Worm (Caenorhabditis elegans): ENCODE measurements around the gene C08B6.3.

The C08B6.3 gene

DNA sequence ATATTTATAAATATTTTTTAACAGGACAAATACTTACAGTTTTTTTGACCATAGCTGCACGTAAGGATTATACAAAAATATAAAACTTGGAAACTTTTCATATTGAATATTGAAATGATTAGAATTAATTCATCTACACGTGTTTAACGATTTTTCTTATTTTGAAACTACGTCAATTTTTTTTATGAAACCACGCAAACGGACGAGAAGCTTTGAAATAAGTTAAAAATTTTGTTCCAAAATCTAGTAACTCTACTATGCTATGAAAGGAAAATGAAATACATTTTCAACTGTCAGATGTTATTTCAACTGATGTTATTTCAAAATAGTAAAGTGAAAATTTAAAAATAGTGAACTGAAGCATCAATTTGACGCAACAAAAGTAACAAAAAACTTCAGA, 38.3 kb downstream of the C08B6.3 start, which contains the start of gene F57A8.6:
Gene F57A8.6, minus strand, starts transcription at position 101 of the 400 bp plus-strand sequence.
- TF ChIP-seq pax-1 (tag; optimal IDR thresholded peaks at IDR 0.05) = no peak
- no peak for TF ChIP-seq K02D7.2 (tag; optimal IDR thresholded peaks at IDR 0.05)

DNA sequence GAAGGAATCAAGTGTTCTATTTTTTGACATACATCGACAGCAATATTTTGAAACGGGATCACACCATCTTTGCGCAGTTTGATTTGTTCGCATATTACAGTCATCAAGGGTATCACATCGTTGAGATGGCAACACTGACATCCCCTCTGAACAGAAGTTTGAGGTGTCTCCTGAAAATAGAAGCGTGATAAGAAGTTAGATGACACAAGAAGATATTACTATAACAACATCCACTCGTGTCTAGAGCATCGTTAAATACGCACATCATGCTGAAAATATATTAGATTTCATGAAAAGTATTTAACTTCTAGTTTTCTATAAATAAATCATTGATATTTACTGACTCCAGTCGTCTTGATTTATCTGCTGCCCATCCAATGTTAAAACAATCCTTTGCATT, 39.4 kb downstream of the C08B6.3 start:
- TF ChIP-seq ceh-2 (tag; optimal IDR thresholded peaks at IDR 0.05) = no peak
- TF ChIP-seq madf-2 (tag; optimal IDR thresholded peaks at IDR 0.05) = no peak

DNA sequence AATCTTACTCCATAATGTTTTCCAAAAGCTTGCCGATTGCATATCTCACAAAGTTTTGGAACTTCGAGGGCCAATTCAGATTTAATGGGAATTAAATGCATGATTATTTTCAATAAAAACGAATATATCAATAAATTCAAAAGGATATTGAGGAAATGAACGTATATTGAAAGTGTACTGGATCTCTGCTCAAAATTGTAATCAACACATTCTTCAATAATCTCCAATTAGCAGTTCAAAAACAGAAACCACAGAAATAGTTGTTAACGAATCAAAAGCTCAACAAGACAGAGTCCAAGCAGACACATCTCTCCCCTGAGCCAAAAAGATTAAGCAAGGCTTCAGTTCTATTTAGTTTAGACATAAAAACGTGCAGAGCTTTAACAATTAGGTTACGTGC, 41.5 kb downstream of the C08B6.3 start, which contains the start of gene nhr-192:
Gene nhr-192, minus strand, starts transcription at position 101 of the 400 bp plus-strand sequence.
- TF ChIP-seq hlh-15 (tag; optimal IDR thresholded peaks at IDR 0.05) = no peak
- no peak for TF ChIP-seq ceh-24 (tag; optimal IDR thresholded peaks at IDR 0.05)
- no peak for TF ChIP-seq ets-4 (tag; optimal IDR thresholded peaks at IDR 0.05)
- no peak for TF ChIP-seq fkh-10 (GFP tag; optimal IDR thresholded peaks at IDR 0.05)
- TF ChIP-seq ama-1 (optimal IDR thresholded peaks at IDR 0.05) = no peak
- TF ChIP-seq nhr-11 (tag; optimal IDR thresholded peaks at IDR 0.05) = no peak
- no peak for TF ChIP-seq ceh-9 (tag; optimal IDR thresholded peaks at IDR 0.05)
- TF ChIP-seq unc-42 (tag; optimal IDR thresholded peaks at IDR 0.05) = no peak
- TF ChIP-seq rnt-1 (tag; optimal IDR thresholded peaks at IDR 0.05) = no peak
- no peak for TF ChIP-seq gmeb-2 (tag; optimal IDR thresholded peaks at IDR 0.05)
- no peak for TF ChIP-seq ahr-1 (tag; optimal IDR thresholded peaks at IDR 0.05)
- no peak for TF ChIP-seq zip-5 (tag; optimal IDR thresholded peaks at IDR 0.05)
- TF ChIP-seq fkh-6 (tag; optimal IDR thresholded peaks at IDR 0.05) = no peak
- TF ChIP-seq pha-4 (tag; optimal IDR thresholded peaks at IDR 0.05) = no peak
- no peak for TF ChIP-seq tbx-7 (tag; optimal IDR thresholded peaks at IDR 0.05)
- no peak for TF ChIP-seq sox-2 (GFP tag; IDR thresholded peaks at IDR 0.05)
- no peak for TF ChIP-seq ceh-30 (tag; optimal IDR thresholded peaks at IDR 0.05)

- no peak for TF ChIP-seq hlh-13 (GFP tag; optimal IDR thresholded peaks at IDR 0.05)
- no peak for TF ChIP-seq unc-86 (tag; optimal IDR thresholded peaks at IDR 0.05)
- no peak for TF ChIP-seq hlh-8 (tag; optimal IDR thresholded peaks at IDR 0.05)
- TF ChIP-seq rnt-1 (tag; optimal IDR thresholded peaks at IDR 0.05) = no peak
- no peak for TF ChIP-seq ceh-2 (tag; optimal IDR thresholded peaks at IDR 0.05)
- no peak for TF ChIP-seq ceh-30 (tag; optimal IDR thresholded peaks at IDR 0.05)
- no peak for TF ChIP-seq ceh-22 (tag; optimal IDR thresholded peaks at IDR 0.05)
- no peak for TF ChIP-seq fkh-6 (tag; optimal IDR thresholded peaks at IDR 0.05)
- TF ChIP-seq Y22D7AL.16 (tag; optimal IDR thresholded peaks at IDR 0.05) = no peak
Observed at ce11 chrV:10066769-10067168, 45.3 kb downstream of the C08B6.3 start, which contains the start of gene npr-39. npr-39 (plus strand) TSS chrV:10067069.

DNA sequence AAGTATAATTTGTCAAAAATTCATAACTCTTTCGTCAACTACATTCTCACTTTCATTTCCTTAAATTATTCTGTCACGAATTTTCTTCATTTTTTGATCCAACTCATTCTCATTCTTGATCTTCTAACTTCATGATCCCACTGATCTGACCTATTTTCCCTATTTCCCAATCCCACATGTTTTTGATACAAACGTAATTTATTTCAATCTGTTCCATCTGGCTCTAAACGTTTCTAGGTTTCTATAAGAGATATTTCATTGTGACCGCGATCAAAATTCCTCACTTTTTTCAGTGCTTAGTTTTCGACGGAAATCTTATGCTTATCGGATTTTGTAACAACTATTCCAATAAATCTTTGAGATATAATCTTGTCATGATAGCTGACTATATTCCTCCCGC, 46.4 kb downstream of the C08B6.3 start:
- TF ChIP-seq pha-2 (tag; optimal IDR thresholded peaks at IDR 0.05) (no peak), fkh-10 (GFP tag; optimal IDR thresholded peaks at IDR 0.05) (no peak), pag-3 (tag; optimal IDR thresholded peaks at IDR 0.05; ENCODE audit: borderline replicate concordance) (no peak), ceh-48 (tag; optimal IDR thresholded peaks at IDR 0.05) (no peak), unc-86 (tag; optimal IDR thresholded peaks at IDR 0.05) (no peak), ceh-24 (tag; optimal IDR thresholded peaks at IDR 0.05) (no peak), sdc-2 (tag; optimal IDR thresholded peaks at IDR 0.05) (no peak), gmeb-2 (tag; optimal IDR thresholded peaks at IDR 0.05) (no peak), ceh-2 (tag; optimal IDR thresholded peaks at IDR 0.05) (no peak), hlh-15 (tag; optimal IDR thresholded peaks at IDR 0.05) (no peak), sox-4 (tag; optimal IDR thresholded peaks at IDR 0.05) (no peak), syd-9 (tag; optimal IDR thresholded peaks at IDR 0.05) (no peak), elt-2 (tag; optimal IDR thresholded peaks at IDR 0.05) (no peak), ceh-19 (GFP tag; optimal IDR thresholded peaks at IDR 0.05) (no peak), T23F11.4 (GFP tag; optimal IDR thresholded peaks at IDR 0.05) (no peak), pros-1 (tag; optimal IDR thresholded peaks at IDR 0.05) (no peak), ceh-14 (tag; optimal IDR thresholded peaks at IDR 0.05) (no peak)
